Fruit fly (Drosophila melanogaster) whole organism, pupa: ENCODE measurements around the gene Myb.

Experiments used
- CG10348 ChIP-seq: fragments of 200-800 bp; sonication (Bioruptor generic); IDR thresholded peaks from 2 replicates; pipeline ENCODE4 v1.3.6; 2022; ENCODE audit warnings: missing biosample characterization, missing genetic modification characterization
- CG12605 ChIP-seq: fragments of 200-800 bp; sonication (Bioruptor generic); IDR thresholded peaks from 2 replicates; pipeline ENCODE4 v1.3.6; 2022; ENCODE audit warnings: missing biosample characterization, missing genetic modification characterization
- CG13204 ChIP-seq: fragments of 200-800 bp; sonication (Bioruptor generic); optimal IDR thresholded peaks from 2 replicates; lab custom pipeline; 2018; ENCODE audit warnings: missing biosample characterization, mild to moderate bottlenecking, missing genetic modification characterization, moderate library complexity
- CG14655 ChIP-seq: fragments of 200-800 bp; sonication (Bioruptor generic); optimal IDR thresholded peaks from 3 replicates; lab custom pipeline; 2017; ENCODE audit warnings: mild to moderate bottlenecking, missing biosample characterization, missing genetic modification reagents, missing genetic modification characterization
- CG15710 ChIP-seq: fragments of 200-800 bp; sonication (Bioruptor generic); optimal IDR thresholded peaks from 2 replicates; lab custom pipeline; 2018; ENCODE audit warnings: missing biosample characterization, mild to moderate bottlenecking, missing genetic modification characterization, moderate library complexity
- CG17806 ChIP-seq: fragments of 200-800 bp; sonication (Bioruptor generic); optimal IDR thresholded peaks from 2 replicates; lab custom pipeline; 2018; ENCODE audit warnings: missing biosample characterization, mild to moderate bottlenecking, missing genetic modification characterization, moderate library complexity
- CG32121 ChIP-seq: fragments of 200-800 bp; sonication (Bioruptor generic); IDR thresholded peaks from 2 replicates; pipeline ENCODE4 v1.3.6; 2022; ENCODE audit warnings: missing biosample characterization, missing genetic modification characterization
- CG34367 ChIP-seq: fragments of 200-800 bp; sonication (Bioruptor generic); optimal IDR thresholded peaks from 2 replicates; lab custom pipeline; 2018; ENCODE audit warnings: missing biosample characterization, mild to moderate bottlenecking, missing genetic modification characterization
- CG4496 ChIP-seq: fragments of 200-800 bp; sonication (Bioruptor generic); IDR thresholded peaks from 3 replicates; pipeline ENCODE4 v1.3.6; 2022; ENCODE audit warnings: missing biosample characterization, missing genetic modification characterization
- CG8159 ChIP-seq: fragments of 200-800 bp; sonication (Bioruptor generic); optimal IDR thresholded peaks from 3 replicates; lab custom pipeline; 2018; ENCODE audit warnings: missing biosample characterization, mild to moderate bottlenecking, missing genetic modification characterization, moderate library complexity
- CG8301 ChIP-seq: fragments of 200-800 bp; sonication (Bioruptor generic); optimal IDR thresholded peaks from 2 replicates; lab custom pipeline; 2018; ENCODE audit warnings: missing biosample characterization, mild to moderate bottlenecking, missing genetic modification characterization
- CG9948 ChIP-seq: fragments of 200-800 bp; sonication (Bioruptor generic); optimal IDR thresholded peaks from 2 replicates; lab custom pipeline; 2018; ENCODE audit warnings: missing biosample characterization, mild to moderate bottlenecking, missing genetic modification characterization, moderate library complexity
- D1 ChIP-seq: fragments of 200-800 bp; sonication (Bioruptor generic); optimal IDR thresholded peaks from 2 replicates; lab custom pipeline; 2018; ENCODE audit warnings: missing biosample characterization, mild to moderate bottlenecking, missing genetic modification characterization, moderate library complexity
- EcR ChIP-seq: fragments of 200-800 bp; sonication (Bioruptor generic); optimal IDR thresholded peaks from 3 replicates; lab custom pipeline; 2019; ENCODE audit warnings: missing biosample characterization, missing genetic modification characterization, mild to moderate bottlenecking, moderate library complexity, missing genetic modification reagents
- Ets98B ChIP-seq: fragments of 200-800 bp; sonication (Bioruptor generic); IDR thresholded peaks from 2 replicates; pipeline ENCODE4 v1.3.6; 2022; ENCODE audit warnings: missing biosample characterization, missing genetic modification characterization
- Pif1A ChIP-seq: fragments of 200-800 bp; sonication (Bioruptor generic); optimal IDR thresholded peaks from 3 replicates; lab custom pipeline; 2016; ENCODE audit warnings: missing biosample characterization, missing genetic modification characterization
- Pif1B ChIP-seq: fragments of 200-800 bp; sonication (Bioruptor generic); optimal IDR thresholded peaks from 3 replicates; lab custom pipeline; 2016; ENCODE audit warnings: missing biosample characterization, missing genetic modification characterization
- Snoo ChIP-seq: fragments of 200-800 bp; sonication (Bioruptor generic); optimal IDR thresholded peaks from 3 replicates; lab custom pipeline; 2017; ENCODE audit warnings: missing biosample characterization, mild to moderate bottlenecking, missing genetic modification characterization, inconsistent platforms
- fd96Ca ChIP-seq: fragments of 200-800 bp; sonication (Bioruptor generic); IDR thresholded peaks from 3 replicates; pipeline ENCODE4 v1.3.6; 2022; ENCODE audit warnings: missing biosample characterization, missing genetic modification characterization
- gl ChIP-seq: fragments of 200-800 bp; sonication (Bioruptor generic); optimal IDR thresholded peaks from 2 replicates; lab custom pipeline; 2018; ENCODE audit warnings: missing biosample characterization, mild to moderate bottlenecking, missing genetic modification characterization
- rn ChIP-seq: fragments of 200-800 bp; sonication (Bioruptor generic); IDR thresholded peaks from 2 replicates; pipeline ENCODE4 v1.3.6; 2022; ENCODE audit warnings: missing biosample characterization, missing genetic modification characterization

Gene Myb

dm6 chrX:15887247-15887616 is 29.6 kb upstream of the Myb start, which contains the start of gene tay:
TSS of gene tay (minus strand) at chrX:15887311.
- TF ChIP-seq gl (tag; lab: Kevin White, UChicago) (no peak), CG9948 (tag; lab: Kevin White, UChicago) (no peak), EcR (GFP tag; lab: Kevin White, UChicago) (no peak), CG4496 (GFP tag; lab: Robert Waterston, UW) (peak; percentile 6; the same call in 1 of the 3 replicates), CG10348 (GFP tag; lab: Robert Waterston, UW) (no peak)

dm6 chrX:15886411-15887246 is 29.0 kb upstream of the Myb start:
- TF ChIP-seq gl (tag; lab: Kevin White, UChicago) (peak; percentile 97), fd96Ca (peak; percentile 91), CG9948 (tag; lab: Kevin White, UChicago) (peak; percentile 79), Snoo (tag; lab: Kevin White, UChicago) (peak; percentile 54), CG12605 (GFP tag; lab: Robert Waterston, UW) (peak; percentile 97), Pif1B (GFP tag; lab: Kevin White, UChicago) (peak; percentile 91), CG14655 (GFP tag; lab: Kevin White, UChicago) (peak; percentile 34), CG17806 (tag; lab: Kevin White, UChicago) (peak; percentile 84), CG13204 (GFP tag; lab: Kevin White, UChicago) (peak; percentile 91), D1 (tag; lab: Kevin White, UChicago) (no peak), CG34367 (tag; lab: Kevin White, UChicago) (peak; percentile 94), CG15710 (tag; lab: Kevin White, UChicago) (peak; percentile 91), CG8159 (tag; lab: Kevin White, UChicago) (peak; percentile 86), rn (GFP tag; lab: Robert Waterston, UW) (peak; percentile 57), EcR (GFP tag; lab: Kevin White, UChicago) (peak; percentile 65), CG10348 (GFP tag; lab: Robert Waterston, UW) (no peak), CG4496 (GFP tag; lab: Robert Waterston, UW) (peak; percentile 94), Ets98B (GFP tag; lab: Robert Waterston, UW) (peak; percentile 94), CG8301 (tag; lab: Kevin White, UChicago) (peak; percentile 81), CG32121 (peak; percentile 91), Pif1A (GFP tag; lab: Kevin White, UChicago) (peak; percentile 94)

- TF ChIP-seq Ets98B (GFP tag; lab: Robert Waterston, UW), result no peak
- no peak for TF ChIP-seq rn (GFP tag; lab: Robert Waterston, UW)
- no peak for TF ChIP-seq Pif1B (GFP tag; lab: Kevin White, UChicago)
- TF ChIP-seq Snoo (tag; lab: Kevin White, UChicago), result no peak
- TF ChIP-seq CG12605 (GFP tag; lab: Robert Waterston, UW), result no peak
- TF ChIP-seq CG15710 (tag; lab: Kevin White, UChicago), result no peak
- TF ChIP-seq CG32121, result no peak
- no peak for TF ChIP-seq CG4496 (GFP tag; lab: Robert Waterston, UW)
- no peak for TF ChIP-seq CG13204 (GFP tag; lab: Kevin White, UChicago)
- TF ChIP-seq CG9948 (tag; lab: Kevin White, UChicago), result no peak
- TF ChIP-seq fd96Ca, result no peak
- TF ChIP-seq CG34367 (tag; lab: Kevin White, UChicago), result no peak
- TF ChIP-seq CG17806 (tag; lab: Kevin White, UChicago), result no peak
- TF ChIP-seq Pif1A (GFP tag; lab: Kevin White, UChicago), result no peak
- no peak for TF ChIP-seq CG10348 (GFP tag; lab: Robert Waterston, UW)
- no peak for TF ChIP-seq CG14655 (GFP tag; lab: Kevin White, UChicago)
Measured at dm6 chrX:15875569-15875968, 17.9 kb upstream of the Myb start.

- TF ChIP-seq EcR (GFP tag; lab: Kevin White, UChicago) (peak; percentile 50), Pif1A (GFP tag; lab: Kevin White, UChicago) (no peak)
Measured at dm6 chrX:15874437-15874836, 16.8 kb upstream of the Myb start.

dm6 chrX:15870777-15871757 is 13.4 kb upstream of the Myb start:
- TF ChIP-seq D1 (tag; lab: Kevin White, UChicago), result no peak
- TF ChIP-seq CG12605 (GFP tag; lab: Robert Waterston, UW), result no peak
- no peak for TF ChIP-seq CG8159 (tag; lab: Kevin White, UChicago)
- TF ChIP-seq CG34367 (tag; lab: Kevin White, UChicago), result no peak
- TF ChIP-seq CG8301 (tag; lab: Kevin White, UChicago), result no peak
- no peak; the same call in 1 of the 2 replicates for TF ChIP-seq Ets98B (GFP tag; lab: Robert Waterston, UW)
- no peak for TF ChIP-seq Snoo (tag; lab: Kevin White, UChicago)
- no peak for TF ChIP-seq CG4496 (GFP tag; lab: Robert Waterston, UW)
- no peak for TF ChIP-seq fd96Ca
- no peak for TF ChIP-seq gl (tag; lab: Kevin White, UChicago)
- no peak for TF ChIP-seq Pif1B (GFP tag; lab: Kevin White, UChicago)
- TF ChIP-seq CG15710 (tag; lab: Kevin White, UChicago), result no peak
- TF ChIP-seq Pif1A (GFP tag; lab: Kevin White, UChicago), result no peak
- no peak for TF ChIP-seq CG9948 (tag; lab: Kevin White, UChicago)
- TF ChIP-seq CG13204 (GFP tag; lab: Kevin White, UChicago), result no peak
- no peak for TF ChIP-seq CG14655 (GFP tag; lab: Kevin White, UChicago)
- TF ChIP-seq rn (GFP tag; lab: Robert Waterston, UW), result no peak
- TF ChIP-seq CG17806 (tag; lab: Kevin White, UChicago), result no peak
- TF ChIP-seq CG10348 (GFP tag; lab: Robert Waterston, UW), result no peak
- TF ChIP-seq, all 21 proteins: peak for 0
